Worm (Caenorhabditis elegans): ENCODE data around the gene srxa-5.

ce11 chrIII:6488916-6489315 is 43.8 kb upstream of the srxa-5 start:
- TF ChIP-seq M03D4.4 (tag; optimal IDR thresholded peaks at IDR 0.05) = no peak
- TF ChIP-seq drap-1 (GFP tag; optimal IDR thresholded peaks at IDR 0.05) = no peak
- no peak for TF ChIP-seq cnd-1 (tag; optimal IDR thresholded peaks at IDR 0.05)
- TF ChIP-seq nhr-237 (tag; optimal IDR thresholded peaks at IDR 0.05) = peak; percentile 2
- no peak for TF ChIP-seq unc-39 (tag; optimal IDR thresholded peaks at IDR 0.05)
- no peak for TF ChIP-seq nhr-76 (tag; optimal IDR thresholded peaks at IDR 0.05)
